Worm (Caenorhabditis elegans) whole organism, late embryonic: ENCODE measurements around the gene mre-11.

Source experiments
- C08G9.2 ChIP-seq: sonication (generic microtip); optimal IDR thresholded peaks from 2 replicates; lab custom pipeline; 2016; ENCODE audit warnings: mild to moderate bottlenecking, missing genetic modification characterization, moderate library complexity, missing compliant biosample characterization
- K09A11.1 ChIP-seq: sonication (generic microtip); optimal IDR thresholded peaks from 2 replicates; lab custom pipeline; 2017; ENCODE audit warnings: antibody characterized with exemption, mild to moderate bottlenecking, missing genetic modification characterization, missing compliant biosample characterization; ENCODE audit not compliant: insufficient read depth
- T23F11.4 ChIP-seq: fragments of 200-800 bp; sonication (Bioruptor generic); optimal IDR thresholded peaks from 2 replicates; lab custom pipeline; 2018; ENCODE audit warnings: mild to moderate bottlenecking, missing genetic modification characterization, missing compliant biosample characterization
- Y22D7AL.16 ChIP-seq: sonication (generic microtip); optimal IDR thresholded peaks from 2 replicates; lab custom pipeline; 2016; ENCODE audit warnings: missing genetic modification characterization, missing compliant biosample characterization
- ceh-2 ChIP-seq: sonication (generic microtip); optimal IDR thresholded peaks from 2 replicates; lab custom pipeline; 2016; ENCODE audit warnings: missing genotype, missing genetic modification characterization, missing compliant biosample characterization
- ceh-24 ChIP-seq: sonication (generic microtip); optimal IDR thresholded peaks from 2 replicates; lab custom pipeline; 2016; ENCODE audit warnings: mild to moderate bottlenecking, missing genetic modification characterization, missing compliant biosample characterization
- ceh-30 ChIP-seq: fragments of 150-350 bp; optimal IDR thresholded peaks from 2 replicates; lab custom pipeline; 2014; ENCODE audit warnings: missing biosample characterization, missing genetic modification characterization
- ceh-31 ChIP-seq: sonication (generic microtip); optimal IDR thresholded peaks from 2 replicates; lab custom pipeline; 2016; ENCODE audit warnings: missing genetic modification characterization, missing compliant biosample characterization
- ceh-34 ChIP-seq: sonication (generic microtip); optimal IDR thresholded peaks from 2 replicates; lab custom pipeline; 2016; ENCODE audit warnings: mild to moderate bottlenecking, missing genetic modification characterization, missing compliant biosample characterization
- ceh-45 ChIP-seq: fragments of 200-800 bp; sonication (Bioruptor generic); IDR thresholded peaks from 2 replicates; pipeline ENCODE4 v1.3.6; 2022; ENCODE audit warnings: missing genetic modification reagents, missing genetic modification characterization, missing compliant biosample characterization
- ceh-48 ChIP-seq: sonication (generic microtip); optimal IDR thresholded peaks from 2 replicates; lab custom pipeline; 2016; ENCODE audit warnings: missing genetic modification characterization, inconsistent platforms, missing compliant biosample characterization
- ceh-6 ChIP-seq: fragments of 200-800 bp; sonication (Bioruptor generic); optimal IDR thresholded peaks from 2 replicates; lab custom pipeline; 2018; ENCODE audit warnings: mild to moderate bottlenecking, missing genetic modification characterization, missing compliant biosample characterization
- che-1 ChIP-seq: sonication (generic microtip); optimal IDR thresholded peaks from 2 replicates; lab custom pipeline; 2016; ENCODE audit warnings: mild to moderate bottlenecking, missing genetic modification characterization, missing compliant biosample characterization
- dmd-4 ChIP-seq: sonication (generic microtip); optimal IDR thresholded peaks from 2 replicates; lab custom pipeline; 2016; ENCODE audit warnings: borderline replicate concordance, missing genetic modification characterization, missing compliant biosample characterization
- dve-1 ChIP-seq: sonication (generic microtip); optimal IDR thresholded peaks from 2 replicates; lab custom pipeline; 2017; ENCODE audit warnings: antibody characterized with exemption, mild to moderate bottlenecking, missing genetic modification characterization, missing compliant biosample characterization
- ets-4 ChIP-seq: sonication (generic microtip); optimal IDR thresholded peaks from 2 replicates; lab custom pipeline; 2016; ENCODE audit warnings: missing genetic modification characterization, missing compliant biosample characterization
- fax-1 ChIP-seq: sonication (generic microtip); optimal IDR thresholded peaks from 2 replicates; lab custom pipeline; 2016; ENCODE audit warnings: missing genotype, missing genetic modification characterization, missing compliant biosample characterization
- fkh-10 ChIP-seq: fragments of 150-350 bp; optimal IDR thresholded peaks from 2 replicates; lab custom pipeline; 2014; ENCODE audit warnings: missing biosample characterization, missing genetic modification reagents, missing genetic modification characterization
- hlh-15 ChIP-seq: sonication (generic microtip); optimal IDR thresholded peaks from 2 replicates; lab custom pipeline; 2016; ENCODE audit warnings: missing genetic modification characterization, missing compliant biosample characterization
- hlh-30 ChIP-seq: sonication (generic microtip); optimal IDR thresholded peaks from 2 replicates; lab custom pipeline; 2017; ENCODE audit warnings: antibody characterized with exemption, missing genetic modification characterization, missing compliant biosample characterization; ENCODE audit not compliant: insufficient read depth
- hlh-6 ChIP-seq: sonication (generic microtip); optimal IDR thresholded peaks from 2 replicates; lab custom pipeline; 2016; ENCODE audit warnings: missing genotype, missing genetic modification characterization, missing compliant biosample characterization
- hlh-8 ChIP-seq: sonication (generic microtip); optimal IDR thresholded peaks from 2 replicates; lab custom pipeline; 2016; ENCODE audit warnings: missing genotype, missing genetic modification characterization, missing compliant biosample characterization
- lin-11 ChIP-seq: fragments of 200-800 bp; sonication (Bioruptor generic); optimal IDR thresholded peaks from 2 replicates; lab custom pipeline; 2018; ENCODE audit warnings: mild to moderate bottlenecking, missing genetic modification characterization, missing compliant biosample characterization
- madf-2 ChIP-seq: sonication (generic microtip); optimal IDR thresholded peaks from 2 replicates; lab custom pipeline; 2017; ENCODE audit warnings: missing genetic modification characterization, missing compliant biosample characterization
- nhr-11 ChIP-seq: fragments of 150-350 bp; optimal IDR thresholded peaks from 2 replicates; lab custom pipeline; 2014; ENCODE audit warnings: missing biosample characterization, missing genetic modification characterization
- npax-4 ChIP-seq: sonication (generic microtip); optimal IDR thresholded peaks from 2 replicates; lab custom pipeline; 2016; ENCODE audit warnings: missing genetic modification characterization, missing compliant biosample characterization
- pag-3 ChIP-seq: sonication (generic microtip); optimal IDR thresholded peaks from 2 replicates; lab custom pipeline; 2016; ENCODE audit warnings: missing compliant biosample characterization, missing genetic modification characterization, borderline replicate concordance
- pax-1 ChIP-seq: fragments of 150-350 bp; optimal IDR thresholded peaks from 2 replicates; lab custom pipeline; 2014; ENCODE audit warnings: missing biosample characterization, missing genetic modification characterization
- pha-2 ChIP-seq: sonication (generic microtip); optimal IDR thresholded peaks from 2 replicates; lab custom pipeline; 2017; ENCODE audit warnings: mild to moderate bottlenecking, missing genetic modification characterization, missing compliant biosample characterization
- pqm-1 ChIP-seq: sonication (generic microtip); optimal IDR thresholded peaks from 2 replicates; lab custom pipeline; 2016; ENCODE audit warnings: missing genetic modification characterization, missing compliant biosample characterization
- ref-2 ChIP-seq: sonication (generic microtip); optimal IDR thresholded peaks from 2 replicates; lab custom pipeline; 2016; ENCODE audit warnings: missing genetic modification characterization, missing compliant biosample characterization
- rnt-1 ChIP-seq: sonication (generic microtip); optimal IDR thresholded peaks from 2 replicates; lab custom pipeline; 2016; ENCODE audit warnings: missing genetic modification characterization, missing compliant biosample characterization
- sox-2 ChIP-seq: fragments of 200-800 bp; sonication (Bioruptor generic); IDR thresholded peaks from 2 replicates; pipeline ENCODE4 v1.3.6; 2022; ENCODE audit warnings: missing genetic modification reagents, missing genetic modification characterization, missing compliant biosample characterization
- syd-9 ChIP-seq: sonication (generic microtip); optimal IDR thresholded peaks from 2 replicates; lab custom pipeline; 2016; ENCODE audit warnings: mild to moderate bottlenecking, missing genetic modification characterization, moderate library complexity, missing compliant biosample characterization
- tbx-2 ChIP-seq: sonication (generic microtip); optimal IDR thresholded peaks from 2 replicates; lab custom pipeline; 2016; ENCODE audit warnings: missing genetic modification characterization, missing compliant biosample characterization
- unc-3 ChIP-seq, 2 experiments: fragments of 200-800 bp in 1 of 2; sonication (Bioruptor generic) in 1 of 2; sonication (generic microtip) in 1 of 2; conservative IDR thresholded peaks in 1 of 2; optimal IDR thresholded peaks in 1 of 2; 2 replicates each; pipeline versions ENCODE4 v1.3.6 to Lab custom; 2016 to 2022; ENCODE audit warnings: missing compliant biosample characterization in 2 of 2, missing genetic modification characterization in 2 of 2, missing genetic modification reagents in 1 of 2
- unc-42 ChIP-seq: sonication (generic microtip); optimal IDR thresholded peaks from 2 replicates; lab custom pipeline; 2016; ENCODE audit warnings: missing genotype, missing genetic modification characterization, missing compliant biosample characterization
- unc-86 ChIP-seq: sonication (generic microtip); optimal IDR thresholded peaks from 2 replicates; lab custom pipeline; 2016; ENCODE audit warnings: missing genetic modification characterization, missing compliant biosample characterization
- zip-5 ChIP-seq: sonication (generic microtip); optimal IDR thresholded peaks from 2 replicates; lab custom pipeline; 2016; ENCODE audit warnings: missing genetic modification characterization, missing compliant biosample characterization

Gene mre-11

ce11 chrV:10771390-10771789 lies 34.7 kb upstream of the mre-11 start, which contains the start of gene D1054.3:
Gene D1054.3, plus strand, starts transcription at chrV:10771451.
- TF ChIP-seq lin-11 = no peak
- TF ChIP-seq hlh-30 (tag; lab: Kevin White, UChicago) = no peak
- TF ChIP-seq pha-2 (tag; lab: Kevin White, UChicago) = no peak
- no peak for TF ChIP-seq ets-4
- no peak for TF ChIP-seq ceh-6 (GFP tag; lab: Kevin White, UChicago)
- TF ChIP-seq ceh-34 = no peak
- TF ChIP-seq dmd-4 (tag; lab: Kevin White, UChicago) = no peak
- TF ChIP-seq ceh-45 (GFP tag; lab: Robert Waterston, UW) = no peak
- TF ChIP-seq npax-4 (tag; lab: Kevin White, UChicago) = no peak
- TF ChIP-seq fax-1 (tag; lab: Kevin White, UChicago) = no peak
- no peak for TF ChIP-seq T23F11.4
- TF ChIP-seq Y22D7AL.16 (tag; lab: Kevin White, UChicago) = no peak

ce11 chrV:10770026-10770425 lies 33.4 kb upstream of the mre-11 start, which contains the start of the genes D1054.1 and pas-2:
Gene D1054.1, minus strand, starts transcription at chrV:10770217.
Gene pas-2, plus strand, starts transcription at chrV:10770368.
- TF ChIP-seq unc-42 = peak; percentile 90
- no peak for TF ChIP-seq hlh-30 (tag; lab: Kevin White, UChicago)
- TF ChIP-seq pag-3 (tag; lab: Kevin White, UChicago) = no peak

ce11 chrV:10768892-10769291 lies 32.2 kb upstream of the mre-11 start:
- TF ChIP-seq hlh-6 (tag; lab: Kevin White, UChicago) = no peak
- TF ChIP-seq unc-3 (GFP tag; conservative IDR thresholded peaks at IDR 0.05; lab: Robert Waterston, UW) = no peak
- no peak for TF ChIP-seq unc-3 (tag; optimal IDR thresholded peaks at IDR 0.05; lab: Kevin White, UChicago)
- TF ChIP-seq ceh-30 (tag; lab: Kevin White, UChicago) = no peak
- no peak for TF ChIP-seq madf-2 (tag; lab: Kevin White, UChicago)
- TF ChIP-seq tbx-2 (tag; lab: Kevin White, UChicago) = no peak
- no peak for TF ChIP-seq fkh-10
- TF ChIP-seq zip-5 (tag; lab: Kevin White, UChicago) = no peak
- no peak for TF ChIP-seq hlh-30 (tag; lab: Kevin White, UChicago)
- no peak for TF ChIP-seq K09A11.1 (tag; lab: Kevin White, UChicago)
- no peak for TF ChIP-seq dve-1 (tag; lab: Kevin White, UChicago)
- TF ChIP-seq rnt-1 = no peak
- no peak for TF ChIP-seq ref-2
- no peak for TF ChIP-seq ceh-48 (tag; lab: Kevin White, UChicago)
- TF ChIP-seq lin-11 = no peak

DNA sequence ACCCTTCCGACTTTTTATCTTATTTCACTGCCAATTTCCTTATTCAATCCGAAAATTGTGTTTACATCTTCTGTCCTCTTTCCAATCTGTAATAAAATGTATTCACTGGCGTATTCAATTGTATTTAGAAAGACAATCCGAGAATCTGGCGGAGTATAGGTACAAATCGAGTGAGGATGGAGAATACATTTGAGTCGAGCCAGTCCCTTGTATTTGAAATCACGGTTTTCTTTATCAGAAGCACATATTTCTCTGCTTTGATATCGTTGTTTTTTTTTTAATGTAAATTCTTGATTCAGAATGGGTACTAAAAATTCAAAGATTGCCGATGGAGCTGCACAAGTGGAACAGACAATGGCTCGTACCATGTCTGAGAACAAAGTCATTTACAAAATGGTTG lies 27.4 kb upstream of the mre-11 start, which contains the start of gene ocr-1:
TSS of gene ocr-1 (plus strand) at position 301 of the 400 bp plus-strand sequence.
- no peak for TF ChIP-seq nhr-11 (tag; lab: Kevin White, UChicago)
- no peak for TF ChIP-seq hlh-8 (tag; lab: Kevin White, UChicago)
- no peak for TF ChIP-seq che-1 (tag; lab: Kevin White, UChicago)
- TF ChIP-seq, all 69 proteins: peak for 0

ce11 chrV:10762695-10763094 lies 26.0 kb upstream of the mre-11 start, which contains the start of gene sre-6:
Gene sre-6, minus strand, starts transcription at chrV:10762795.
- TF ChIP-seq hlh-30 (tag; lab: Kevin White, UChicago) = no peak
- TF ChIP-seq dve-1 (tag; lab: Kevin White, UChicago) = no peak
- no peak for TF ChIP-seq hlh-15
- no peak for TF ChIP-seq rnt-1
- TF ChIP-seq, all 69 proteins: peak for 0

- TF ChIP-seq syd-9 (tag; lab: Kevin White, UChicago) = no peak
- no peak for TF ChIP-seq ceh-2 (tag; lab: Kevin White, UChicago)
- no peak for TF ChIP-seq pax-1 (tag; lab: Kevin White, UChicago)
- no peak for TF ChIP-seq tbx-2 (tag; lab: Kevin White, UChicago)
- TF ChIP-seq ceh-24 (tag; lab: Kevin White, UChicago) = no peak
- no peak for TF ChIP-seq sox-2
- no peak for TF ChIP-seq unc-3 (GFP tag; conservative IDR thresholded peaks at IDR 0.05; lab: Robert Waterston, UW)
- no peak for TF ChIP-seq unc-3 (tag; optimal IDR thresholded peaks at IDR 0.05; lab: Kevin White, UChicago)
- TF ChIP-seq unc-86 = no peak
- TF ChIP-seq che-1 (tag; lab: Kevin White, UChicago) = no peak
- no peak for TF ChIP-seq T23F11.4
- TF ChIP-seq ceh-31 (tag; lab: Kevin White, UChicago) = no peak
- no peak for TF ChIP-seq pqm-1 (tag; lab: Kevin White, UChicago)
- no peak for TF ChIP-seq hlh-15
- TF ChIP-seq madf-2 (tag; lab: Kevin White, UChicago) = no peak
- no peak for TF ChIP-seq C08G9.2
- TF ChIP-seq rnt-1 = no peak
Measured at ce11 chrV:10760839-10761238, 24.2 kb upstream of the mre-11 start.
